Fruit fly (Drosophila melanogaster) whole organism, embryonic: ENCODE data around the gene Grip75.

Experiments used
- Ada2b ChIP-seq: fragments of 200-800 bp; sonication (Bioruptor generic); IDR thresholded peaks from 2 replicates; pipeline ENCODE4 v1.3.6; 2022; ENCODE audit warnings: missing biosample characterization, missing genetic modification characterization
- Bteb2 ChIP-seq: fragments of 200-800 bp; sonication (Bioruptor generic); optimal IDR thresholded peaks from 2 replicates; lab custom pipeline; 2016; ENCODE audit warnings: missing biosample characterization, missing genetic modification characterization
- CG11723 ChIP-seq: fragments of 200-800 bp; sonication (Bioruptor generic); optimal IDR thresholded peaks from 2 replicates; lab custom pipeline; 2017; ENCODE audit warnings: missing biosample characterization, mild to moderate bottlenecking, missing genetic modification characterization
- CG12236 ChIP-seq: fragments of 200-800 bp; sonication (Bioruptor generic); optimal IDR thresholded peaks from 2 replicates; lab custom pipeline; 2016; ENCODE audit warnings: missing biosample characterization, missing genetic modification characterization
- CG12659 ChIP-seq: fragments of 200-800 bp; sonication (Bioruptor generic); optimal IDR thresholded peaks from 3 replicates; lab custom pipeline; 2017; ENCODE audit warnings: mild to moderate bottlenecking, missing biosample characterization, missing genetic modification reagents, missing genetic modification characterization
- CG13287 ChIP-seq: fragments of 200-800 bp; sonication (Bioruptor generic); IDR thresholded peaks from 2 replicates; pipeline ENCODE4 v1.3.6; 2022; ENCODE audit warnings: missing biosample characterization, missing genetic modification characterization; ENCODE audit not compliant: partially characterized antibody
- CG13296 ChIP-seq: fragments of 200-800 bp; sonication (Bioruptor generic); optimal IDR thresholded peaks from 3 replicates; lab custom pipeline; 2018; ENCODE audit warnings: missing biosample characterization, mild to moderate bottlenecking, missing genetic modification characterization
- CG13624 ChIP-seq: fragments of 200-800 bp; sonication (Bioruptor generic); optimal IDR thresholded peaks from 2 replicates; lab custom pipeline; 2016; ENCODE audit warnings: missing biosample characterization, missing genetic modification characterization
- CG13775 ChIP-seq: fragments of 200-800 bp; sonication (Bioruptor generic); optimal IDR thresholded peaks from 3 replicates; lab custom pipeline; 2017; ENCODE audit warnings: missing biosample characterization, mild to moderate bottlenecking, missing genetic modification characterization
- CG14014 ChIP-seq: fragments of 200-800 bp; sonication (Bioruptor generic); IDR thresholded peaks from 2 replicates; pipeline ENCODE4 v1.3.6; 2022; ENCODE audit warnings: missing biosample characterization, missing genetic modification characterization
- CG16813 ChIP-seq: fragments of 200-800 bp; sonication (Bioruptor generic); IDR thresholded peaks from 3 replicates; pipeline ENCODE4 v1.3.6; 2022; ENCODE audit warnings: missing biosample characterization, missing genetic modification characterization; ENCODE audit not compliant: partially characterized antibody
- CG17328 ChIP-seq: fragments of 200-800 bp; sonication (Bioruptor generic); IDR thresholded peaks from 2 replicates; pipeline ENCODE4 v1.3.6; 2022; ENCODE audit warnings: missing biosample characterization, missing genetic modification characterization
- CG18011 ChIP-seq: fragments of 200-800 bp; sonication (Bioruptor generic); optimal IDR thresholded peaks from 2 replicates; lab custom pipeline; 2017; ENCODE audit warnings: missing biosample characterization, missing genetic modification characterization, mild to moderate bottlenecking, moderate library complexity, missing genotype
- CG2116 ChIP-seq: fragments of 200-800 bp; sonication (Bioruptor generic); optimal IDR thresholded peaks from 3 replicates; lab custom pipeline; 2018; ENCODE audit warnings: missing biosample characterization, mild to moderate bottlenecking, missing genetic modification characterization
- CG2199 ChIP-seq: fragments of 200-800 bp; sonication (Bioruptor generic); IDR thresholded peaks from 3 replicates; pipeline ENCODE4 v1.3.6; 2022; ENCODE audit warnings: missing biosample characterization, missing genetic modification characterization
- CG2202 ChIP-seq: fragments of 200-800 bp; sonication (Bioruptor generic); optimal IDR thresholded peaks from 2 replicates; lab custom pipeline; 2018; ENCODE audit warnings: missing biosample characterization, mild to moderate bottlenecking, missing genetic modification characterization
- CG2712 ChIP-seq: fragments of 200-800 bp; optimal IDR thresholded peaks from 3 replicates; lab custom pipeline; 2019; ENCODE audit warnings: missing biosample characterization, mild to moderate bottlenecking, missing genetic modification characterization, moderate library complexity
- CG30020 ChIP-seq: fragments of 200-800 bp; optimal IDR thresholded peaks from 2 replicates; lab custom pipeline; 2019; ENCODE audit warnings: missing biosample characterization, mild to moderate bottlenecking, missing genetic modification characterization, moderate library complexity
- CG4820 ChIP-seq: fragments of 200-800 bp; sonication (Bioruptor generic); optimal IDR thresholded peaks from 3 replicates; lab custom pipeline; 2016; ENCODE audit warnings: missing biosample characterization, missing genetic modification characterization
- CG4854 ChIP-seq: fragments of 200-800 bp; sonication (Bioruptor generic); optimal IDR thresholded peaks from 2 replicates; lab custom pipeline; 2016; ENCODE audit warnings: missing biosample characterization, missing genetic modification characterization, inconsistent platforms
- CG5245 ChIP-seq: fragments of 200-800 bp; sonication (Bioruptor generic); optimal IDR thresholded peaks from 3 replicates; lab custom pipeline; 2016; ENCODE audit warnings: missing biosample characterization, missing genetic modification characterization
- CG6272 ChIP-seq: fragments of 200-800 bp; sonication (Bioruptor generic); IDR thresholded peaks from 2 replicates; pipeline ENCODE4 v1.3.6; 2022; ENCODE audit warnings: missing biosample characterization, missing genetic modification characterization
- CG6654 ChIP-seq: fragments of 200-800 bp; sonication (Bioruptor generic); optimal IDR thresholded peaks from 2 replicates; lab custom pipeline; 2017; ENCODE audit warnings: missing biosample characterization, mild to moderate bottlenecking, missing genetic modification characterization
- CrebB ChIP-seq: fragments of 200-800 bp; sonication (Bioruptor generic); optimal IDR thresholded peaks from 3 replicates; lab custom pipeline; 2018; ENCODE audit warnings: missing biosample characterization, mild to moderate bottlenecking, missing genetic modification characterization
- Dll ChIP-seq: fragments of 200-800 bp; sonication (Bioruptor generic); IDR thresholded peaks from 4 replicates; pipeline ENCODE4 v1.3.6; 2022; ENCODE audit warnings: missing biosample characterization, missing genetic modification characterization; ENCODE audit not compliant: partially characterized antibody
- Dref ChIP-seq: fragments of 200-800 bp; sonication (Bioruptor generic); IDR thresholded peaks from 2 replicates; pipeline ENCODE4 v1.3.6; 2022; ENCODE audit warnings: missing biosample characterization, missing genetic modification characterization
- E2f1 ChIP-seq: fragments of 200-800 bp; sonication (Bioruptor generic); IDR thresholded peaks from 2 replicates; pipeline ENCODE4 v1.3.6; 2022; ENCODE audit warnings: missing biosample characterization, missing genetic modification characterization
- Elba2 ChIP-seq: fragments of 200-800 bp; sonication (Bioruptor generic); optimal IDR thresholded peaks from 3 replicates; lab custom pipeline; 2016; ENCODE audit warnings: missing biosample characterization, missing genetic modification characterization
- Fer2 ChIP-seq: fragments of 200-800 bp; sonication (Bioruptor generic); optimal IDR thresholded peaks from 2 replicates; lab custom pipeline; 2018; ENCODE audit warnings: missing biosample characterization, mild to moderate bottlenecking, missing genetic modification characterization, moderate library complexity
- HmgZ ChIP-seq: fragments of 200-800 bp; sonication (Bioruptor generic); optimal IDR thresholded peaks from 2 replicates; lab custom pipeline; 2018; ENCODE audit warnings: missing biosample characterization, mild to moderate bottlenecking, missing genetic modification characterization
- Lpt ChIP-seq: fragments of >200 bp; optimal IDR thresholded peaks from 2 replicates; lab custom pipeline; 2018; ENCODE audit warnings: missing biosample characterization, missing genetic modification characterization
- Sry-β ChIP-seq: fragments of 200-800 bp; sonication (Bioruptor generic); optimal IDR thresholded peaks from 2 replicates; lab custom pipeline; 2018; ENCODE audit warnings: missing biosample characterization, mild to moderate bottlenecking, missing genetic modification characterization, moderate library complexity
- ab ChIP-seq: fragments of 200-800 bp; sonication (Bioruptor generic); optimal IDR thresholded peaks from 2 replicates; lab custom pipeline; 2016; ENCODE audit warnings: missing biosample characterization, missing genetic modification characterization
- abd-A ChIP-seq: fragments of 200-800 bp; sonication (Bioruptor generic); optimal IDR thresholded peaks from 3 replicates; lab custom pipeline; 2019; ENCODE audit warnings: missing biosample characterization, mild to moderate bottlenecking, missing genetic modification characterization, moderate library complexity
- aop ChIP-seq: fragments of 200-800 bp; sonication (Bioruptor generic); IDR thresholded peaks from 2 replicates; pipeline ENCODE4 v1.3.6; 2022; ENCODE audit warnings: missing biosample characterization, missing genetic modification characterization
- bab2 ChIP-seq: fragments of 200-800 bp; sonication (Bioruptor generic); optimal IDR thresholded peaks from 2 replicates; lab custom pipeline; 2016; ENCODE audit warnings: missing biosample characterization, missing genetic modification characterization
- bowl ChIP-seq: fragments of 200-800 bp; sonication (Bioruptor generic); IDR thresholded peaks from 2 replicates; pipeline ENCODE4 v1.3.6; 2022; ENCODE audit warnings: missing biosample characterization, missing genetic modification characterization
- cad ChIP-seq: fragments of >200 bp; optimal IDR thresholded peaks from 2 replicates; lab custom pipeline; 2017; ENCODE audit warnings: missing biosample characterization, missing genetic modification characterization
- dmrt11E ChIP-seq: fragments of 200-800 bp; sonication (Bioruptor generic); optimal IDR thresholded peaks from 3 replicates; lab custom pipeline; 2018; ENCODE audit warnings: missing biosample characterization, mild to moderate bottlenecking, missing genetic modification characterization, moderate library complexity
- dysf ChIP-seq: fragments of 200-800 bp; sonication (Bioruptor generic); IDR thresholded peaks from 3 replicates; pipeline ENCODE4 v1.3.6; 2022; ENCODE audit warnings: missing biosample characterization, missing genetic modification characterization
- emc ChIP-seq: fragments of 200-800 bp; sonication (Bioruptor generic); optimal IDR thresholded peaks from 2 replicates; lab custom pipeline; 2016; ENCODE audit warnings: missing biosample characterization, missing genetic modification characterization
- gcm ChIP-seq: fragments of 200-800 bp; sonication (Bioruptor generic); optimal IDR thresholded peaks from 2 replicates; lab custom pipeline; 2019; ENCODE audit warnings: missing biosample characterization, mild to moderate bottlenecking, missing genetic modification characterization, moderate library complexity
- gsb ChIP-seq: fragments of 200-800 bp; sonication (Bioruptor generic); IDR thresholded peaks from 2 replicates; pipeline ENCODE4 v1.3.6; 2022; ENCODE audit warnings: missing biosample characterization, missing genetic modification characterization
- hbn ChIP-seq: fragments of 200-800 bp; sonication (Bioruptor generic); IDR thresholded peaks from 2 replicates; pipeline ENCODE4 v1.3.6; 2022; ENCODE audit warnings: missing biosample characterization, missing genetic modification characterization; ENCODE audit not compliant: partially characterized antibody
- insv ChIP-seq, 2 experiments: fragments of 200-800 bp; sonication (Bioruptor generic); optimal IDR thresholded peaks; 3 replicates each; lab custom pipeline; 2016 to 2018; ENCODE audit warnings: missing biosample characterization in 2 of 2, missing genetic modification characterization in 2 of 2
- jing ChIP-seq: fragments of 200-800 bp; sonication (Bioruptor generic); optimal IDR thresholded peaks from 2 replicates; lab custom pipeline; 2018; ENCODE audit warnings: missing biosample characterization, mild to moderate bottlenecking, missing genetic modification characterization
- kah ChIP-seq: fragments of 200-800 bp; sonication (Bioruptor generic); optimal IDR thresholded peaks from 2 replicates; lab custom pipeline; 2018; ENCODE audit warnings: missing biosample characterization, mild to moderate bottlenecking, missing genetic modification characterization
- ranshi ChIP-seq: fragments of 200-800 bp; sonication (Bioruptor generic); IDR thresholded peaks from 2 replicates; pipeline ENCODE4 v1.3.6; 2022; ENCODE audit warnings: missing biosample characterization, missing genetic modification characterization
- run ChIP-seq: fragments of 200-800 bp; sonication (Bioruptor generic); optimal IDR thresholded peaks from 3 replicates; lab custom pipeline; 2018; ENCODE audit warnings: missing biosample characterization, mild to moderate bottlenecking, missing genetic modification characterization
- seq ChIP-seq: fragments of 200-800 bp; sonication (Bioruptor generic); IDR thresholded peaks from 2 replicates; pipeline ENCODE4 v1.3.6; 2022; ENCODE audit warnings: missing biosample characterization, missing genetic modification characterization
- sna ChIP-seq: fragments of 200-800 bp; sonication (Bioruptor generic); IDR thresholded peaks from 2 replicates; pipeline ENCODE4 v1.3.6; 2022; ENCODE audit warnings: missing biosample characterization, missing genetic modification characterization; ENCODE audit not compliant: partially characterized antibody
- wor ChIP-seq: fragments of 200-800 bp; sonication (Bioruptor generic); IDR thresholded peaks from 2 replicates; pipeline ENCODE4 v1.3.6; 2022; ENCODE audit warnings: missing biosample characterization, missing genetic modification characterization

Gene Grip75

DNA sequence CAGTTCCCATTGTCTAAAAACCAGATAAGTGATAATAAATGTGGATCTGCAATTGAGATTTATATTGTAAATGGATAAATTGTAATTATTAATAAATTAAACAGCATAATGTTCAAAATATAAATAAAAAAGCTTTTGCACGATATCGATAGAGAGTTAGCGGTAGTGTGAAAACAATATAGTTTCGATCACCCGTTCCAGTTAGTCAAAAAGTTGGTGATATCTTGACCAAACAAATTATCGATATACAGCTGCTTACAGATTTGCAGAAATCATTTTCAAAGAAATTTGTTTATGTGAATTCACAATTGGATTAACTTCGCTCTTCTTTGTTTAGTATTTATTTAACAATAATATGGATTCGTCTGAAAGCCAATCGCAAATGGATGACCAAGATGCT lies 43.9 kb upstream of the Grip75 start, which contains the start of gene Nse4 (continued):
- no peak for TF ChIP-seq emc (GFP tag; lab: Kevin White, UChicago)
- no peak for TF ChIP-seq Lpt (GFP tag; lab: Kevin White, UChicago)
- TF ChIP-seq CG2202 (tag; lab: Kevin White, UChicago), result no peak
- TF ChIP-seq CG2712, result peak; percentile 23
- no peak for TF ChIP-seq CG2199 (GFP tag; lab: Robert Waterston, UW)
- no peak for TF ChIP-seq CrebB (tag; lab: Kevin White, UChicago)
- no peak for TF ChIP-seq run (tag; lab: Kevin White, UChicago)
- TF ChIP-seq bab2, result no peak
- no peak for TF ChIP-seq CG17328
- no peak for TF ChIP-seq bowl (GFP tag; lab: Robert Waterston, UW)
- no peak for TF ChIP-seq Fer2
- no peak for TF ChIP-seq CG12236 (GFP tag; lab: Kevin White, UChicago)
- TF ChIP-seq dysf, result no peak
- TF ChIP-seq CG13624 (GFP tag; lab: Kevin White, UChicago), result no peak
- TF ChIP-seq jing (GFP tag; lab: Kevin White, UChicago), result no peak
- no peak for TF ChIP-seq CG11723 (GFP tag; lab: Kevin White, UChicago)
- TF ChIP-seq E2f1, result no peak
- no peak for TF ChIP-seq CG4820 (GFP tag; lab: Kevin White, UChicago)
- no peak for TF ChIP-seq CG6654
- TF ChIP-seq CG4854 (GFP tag; lab: Kevin White, UChicago), result no peak
- peak; percentile 77 for TF ChIP-seq Dll (GFP tag; lab: Robert Waterston, UW)
- no peak for TF ChIP-seq cad
- peak; percentile 5 for TF ChIP-seq HmgZ (tag; lab: Kevin White, UChicago)
- no peak for TF ChIP-seq Bteb2 (GFP tag; lab: Kevin White, UChicago)
- TF ChIP-seq CG12659 (GFP tag; lab: Kevin White, UChicago), result peak; percentile 65
- TF ChIP-seq CG13775 (GFP tag; lab: Kevin White, UChicago), result no peak
- TF ChIP-seq Elba2 (GFP tag; lab: Kevin White, UChicago), result no peak
- TF ChIP-seq CG13296 (GFP tag; lab: Kevin White, UChicago), result no peak
- no peak for TF ChIP-seq aop
- TF ChIP-seq CG5245, result no peak
- TF ChIP-seq CG14014 (GFP tag; lab: Robert Waterston, UW), result no peak
- peak; percentile 69 for TF ChIP-seq CG2116 (GFP tag; lab: Kevin White, UChicago)
- TF ChIP-seq abd-A, result no peak
- peak; percentile 86 for TF ChIP-seq CG13287 (GFP tag; lab: Robert Waterston, UW)
- no peak for TF ChIP-seq wor
- no peak for TF ChIP-seq ranshi (GFP tag; lab: Robert Waterston, UW)
- peak; percentile 68 for TF ChIP-seq hbn (GFP tag; lab: Robert Waterston, UW)
- TF ChIP-seq CG18011 (GFP tag; lab: Kevin White, UChicago), result no peak
- no peak for TF ChIP-seq insv (GFP tag; optimal IDR thresholded peaks at IDR 0.05; lab: Kevin White, UChicago)
- no peak for TF ChIP-seq gcm (GFP tag; lab: Kevin White, UChicago)
- peak; percentile 97 for TF ChIP-seq CG30020
- TF ChIP-seq Ada2b (GFP tag; lab: Robert Waterston, UW), result no peak
- TF ChIP-seq CG16813 (GFP tag; lab: Robert Waterston, UW), result peak; percentile 82
- no peak for TF ChIP-seq seq (GFP tag; lab: Robert Waterston, UW)
- TF ChIP-seq Sry-β (GFP tag; lab: Kevin White, UChicago), result no peak
- peak; percentile 93 for TF ChIP-seq Dref (GFP tag; lab: Robert Waterston, UW)
- TF ChIP-seq dmrt11E (tag; lab: Kevin White, UChicago), result no peak
- TF ChIP-seq ab (GFP tag; lab: Kevin White, UChicago), result no peak
- TF ChIP-seq kah (GFP tag; lab: Kevin White, UChicago), result no peak
- TF ChIP-seq sna (GFP tag; lab: Robert Waterston, UW), result peak; percentile 83
- TF ChIP-seq CG6272 (GFP tag; lab: Robert Waterston, UW), result no peak
- TF ChIP-seq gsb (GFP tag; lab: Robert Waterston, UW), result no peak
